Fruit fly (Drosophila melanogaster) whole organism, embryonic: ENCODE data around the gene moon.

Experiments
- ATbp ChIP-seq: fragments of 200-800 bp; sonication (Bioruptor generic); optimal IDR thresholded peaks from 2 replicates; lab custom pipeline; 2017; ENCODE audit warnings: missing biosample characterization, mild to moderate bottlenecking, missing genetic modification characterization, missing genetic modification reagents
- Atf3 ChIP-seq: fragments of 200-800 bp; sonication (Bioruptor generic); optimal IDR thresholded peaks from 3 replicates; lab custom pipeline; 2016; ENCODE audit warnings: missing biosample characterization, missing genetic modification characterization
- BEAF-32 ChIP-seq: fragments of 200-800 bp; sonication (Bioruptor generic); optimal IDR thresholded peaks from 3 replicates; lab custom pipeline; 2017; ENCODE audit warnings: missing biosample characterization, missing genetic modification characterization, mild to moderate bottlenecking, moderate library complexity, missing genetic modification reagents
- Bdp1 ChIP-seq: fragments of 200-800 bp; sonication (Bioruptor generic); optimal IDR thresholded peaks from 3 replicates; lab custom pipeline; 2016; ENCODE audit warnings: missing biosample characterization, missing genetic modification characterization
- CG10431 ChIP-seq: fragments of 200-800 bp; sonication (Bioruptor generic); optimal IDR thresholded peaks from 3 replicates; lab custom pipeline; 2018; ENCODE audit warnings: missing biosample characterization, mild to moderate bottlenecking, missing genetic modification characterization
- CG11504 ChIP-seq: fragments of 200-800 bp; sonication (Bioruptor generic); optimal IDR thresholded peaks from 3 replicates; lab custom pipeline; 2019; ENCODE audit warnings: missing biosample characterization, mild to moderate bottlenecking, missing genetic modification characterization, moderate library complexity
- CG12104 ChIP-seq: fragments of 200-800 bp; sonication (Bioruptor generic); optimal IDR thresholded peaks from 3 replicates; lab custom pipeline; 2016; ENCODE audit warnings: missing biosample characterization, missing genetic modification characterization
- CG13123 ChIP-seq: fragments of 200-800 bp; sonication (Bioruptor generic); optimal IDR thresholded peaks from 2 replicates; lab custom pipeline; 2016; ENCODE audit warnings: missing biosample characterization, missing genetic modification characterization
- CG13894 ChIP-seq: fragments of 200-800 bp; sonication (Bioruptor generic); optimal IDR thresholded peaks from 3 replicates; lab custom pipeline; 2018; ENCODE audit warnings: missing biosample characterization, mild to moderate bottlenecking, missing genetic modification characterization, moderate library complexity
- CG14050 ChIP-seq: fragments of 200-800 bp; sonication (Bioruptor generic); IDR thresholded peaks from 3 replicates; pipeline ENCODE4 v1.3.6; 2022; ENCODE audit warnings: missing biosample characterization, missing genetic modification characterization
- CG14441 ChIP-seq: fragments of 200-800 bp; sonication (Bioruptor generic); IDR thresholded peaks from 2 replicates; pipeline ENCODE4 v1.3.6; 2022; ENCODE audit warnings: missing biosample characterization, missing genetic modification characterization
- CG14710 ChIP-seq: fragments of 200-800 bp; sonication (Bioruptor generic); optimal IDR thresholded peaks from 3 replicates; lab custom pipeline; 2019; ENCODE audit warnings: missing biosample characterization, mild to moderate bottlenecking, missing genetic modification characterization, moderate library complexity
- CG14965 ChIP-seq: fragments of 200-800 bp; sonication (Bioruptor generic); optimal IDR thresholded peaks from 2 replicates; lab custom pipeline; 2016; ENCODE audit warnings: missing biosample characterization, missing genetic modification characterization, borderline replicate concordance
- CG15696 ChIP-seq: fragments of 200-800 bp; sonication (Bioruptor generic); optimal IDR thresholded peaks from 2 replicates; lab custom pipeline; 2019; ENCODE audit warnings: missing biosample characterization, mild to moderate bottlenecking, missing genetic modification characterization, moderate library complexity
- CG17361 ChIP-seq: fragments of 200-800 bp; sonication (Bioruptor generic); IDR thresholded peaks from 3 replicates; pipeline ENCODE4 v1.3.6; 2022; ENCODE audit warnings: missing biosample characterization, missing genetic modification characterization
- CG31441 ChIP-seq: fragments of 200-800 bp; sonication (Bioruptor generic); IDR thresholded peaks from 2 replicates; pipeline ENCODE4 v1.3.6; 2022; ENCODE audit warnings: missing biosample characterization, missing genetic modification characterization
- CG4328 ChIP-seq: fragments of 200-800 bp; sonication (Bioruptor generic); optimal IDR thresholded peaks from 3 replicates; lab custom pipeline; 2017; ENCODE audit warnings: missing biosample characterization, missing genetic modification reagents, missing genetic modification characterization
- CG5245 ChIP-seq: fragments of 200-800 bp; sonication (Bioruptor generic); optimal IDR thresholded peaks from 3 replicates; lab custom pipeline; 2016; ENCODE audit warnings: missing biosample characterization, missing genetic modification characterization
- CG6765 ChIP-seq: fragments of 200-800 bp; sonication (Bioruptor generic); optimal IDR thresholded peaks from 3 replicates; lab custom pipeline; 2017; ENCODE audit warnings: missing biosample characterization, mild to moderate bottlenecking, missing genetic modification characterization
- CG7928 ChIP-seq: fragments of 200-800 bp; sonication (Bioruptor generic); optimal IDR thresholded peaks from 2 replicates; lab custom pipeline; 2017; ENCODE audit warnings: missing biosample characterization, mild to moderate bottlenecking, missing genetic modification characterization
- CG8089 ChIP-seq: fragments of 200-800 bp; sonication (Bioruptor generic); optimal IDR thresholded peaks from 3 replicates; lab custom pipeline; 2016; ENCODE audit warnings: missing biosample characterization, missing genetic modification characterization
- CG9215 ChIP-seq: fragments of 200-800 bp; sonication (Bioruptor generic); IDR thresholded peaks from 2 replicates; pipeline ENCODE4 v1.3.6; 2022; ENCODE audit warnings: missing biosample characterization, missing genetic modification characterization
- Chrac-16 ChIP-seq: fragments of 200-800 bp; sonication (Bioruptor generic); optimal IDR thresholded peaks from 3 replicates; lab custom pipeline; 2016; ENCODE audit warnings: missing biosample characterization, missing genetic modification characterization
- D ChIP-seq, 2 experiments: fragments of 200-800 bp in 1 of 2; fragments of >200 bp in 1 of 2; sonication (Bioruptor generic) in 1 of 2; optimal IDR thresholded peaks; 2 replicates in 1 of 2; 3 replicates in 1 of 2; lab custom pipeline; 2017; ENCODE audit warnings: mild to moderate bottlenecking in 1 of 2, missing biosample characterization in 1 of 2, missing genetic modification characterization in 1 of 2, missing genetic modification reagents in 1 of 2
- Hey ChIP-seq: fragments of 200-800 bp; sonication (Bioruptor generic); optimal IDR thresholded peaks from 3 replicates; lab custom pipeline; 2018; ENCODE audit warnings: missing biosample characterization, mild to moderate bottlenecking, missing genetic modification characterization
- Hsf ChIP-seq: fragments of 200-800 bp; sonication (Bioruptor generic); optimal IDR thresholded peaks from 3 replicates; lab custom pipeline; 2016; ENCODE audit warnings: missing biosample characterization, missing genetic modification characterization
- Nf-YB ChIP-seq: fragments of 200-800 bp; sonication (Bioruptor generic); optimal IDR thresholded peaks from 3 replicates; lab custom pipeline; 2019; ENCODE audit warnings: missing biosample characterization, mild to moderate bottlenecking, missing genetic modification characterization, moderate library complexity
- Sry-β ChIP-seq: fragments of 200-800 bp; sonication (Bioruptor generic); optimal IDR thresholded peaks from 2 replicates; lab custom pipeline; 2018; ENCODE audit warnings: missing biosample characterization, mild to moderate bottlenecking, missing genetic modification characterization, moderate library complexity
- Tbp ChIP-seq: fragments of >200 bp; optimal IDR thresholded peaks from 2 replicates; lab custom pipeline; 2018; ENCODE audit warnings: missing biosample characterization, missing genetic modification characterization
- abd-A ChIP-seq: fragments of 200-800 bp; sonication (Bioruptor generic); optimal IDR thresholded peaks from 3 replicates; lab custom pipeline; 2019; ENCODE audit warnings: missing biosample characterization, mild to moderate bottlenecking, missing genetic modification characterization, moderate library complexity
- aop ChIP-seq: fragments of 200-800 bp; sonication (Bioruptor generic); IDR thresholded peaks from 2 replicates; pipeline ENCODE4 v1.3.6; 2022; ENCODE audit warnings: missing biosample characterization, missing genetic modification characterization
- bbx ChIP-seq: fragments of 200-800 bp; sonication (Bioruptor generic); IDR thresholded peaks from 2 replicates; pipeline ENCODE4 v1.3.6; 2022; ENCODE audit warnings: missing biosample characterization, missing genetic modification characterization; ENCODE audit not compliant: partially characterized antibody
- bcd ChIP-seq: fragments of 200-800 bp; sonication (Bioruptor generic); optimal IDR thresholded peaks from 2 replicates; lab custom pipeline; 2017; ENCODE audit warnings: missing biosample characterization, mild to moderate bottlenecking, missing genetic modification characterization
- chn ChIP-seq: fragments of 200-800 bp; sonication (Bioruptor generic); optimal IDR thresholded peaks from 2 replicates; lab custom pipeline; 2016; ENCODE audit warnings: missing biosample characterization, missing genetic modification characterization
- crol ChIP-seq: fragments of 200-800 bp; sonication (Bioruptor generic); IDR thresholded peaks from 2 replicates; pipeline ENCODE4 v1.3.6; 2022; ENCODE audit warnings: missing biosample characterization, missing genetic modification characterization
- dpn ChIP-seq, 2 experiments: fragments of 200-800 bp; sonication (Bioruptor generic); optimal IDR thresholded peaks; 3 replicates each; lab custom pipeline; 2016; ENCODE audit warnings: missing biosample characterization in 2 of 2, missing genetic modification characterization in 2 of 2
- grn ChIP-seq: fragments of 200-800 bp; sonication (Bioruptor generic); optimal IDR thresholded peaks from 3 replicates; lab custom pipeline; 2017; ENCODE audit warnings: missing biosample characterization, missing genetic modification characterization
- kni ChIP-seq: fragments of 200-800 bp; sonication (Bioruptor generic); optimal IDR thresholded peaks from 3 replicates; lab custom pipeline; 2017; ENCODE audit warnings: mild to moderate bottlenecking, missing biosample characterization, missing genetic modification reagents, missing genetic modification characterization
- lbe ChIP-seq: fragments of 200-800 bp; sonication (Bioruptor generic); optimal IDR thresholded peaks from 2 replicates; lab custom pipeline; 2016; ENCODE audit warnings: missing biosample characterization, mild to moderate bottlenecking, missing genetic modification characterization
- mam ChIP-seq: fragments of 200-800 bp; sonication (Bioruptor generic); optimal IDR thresholded peaks from 3 replicates; lab custom pipeline; 2016; ENCODE audit warnings: missing biosample characterization, missing genetic modification characterization
- ranshi ChIP-seq: fragments of 200-800 bp; sonication (Bioruptor generic); IDR thresholded peaks from 2 replicates; pipeline ENCODE4 v1.3.6; 2022; ENCODE audit warnings: missing biosample characterization, missing genetic modification characterization
- scrt ChIP-seq: fragments of 200-800 bp; sonication (Bioruptor generic); optimal IDR thresholded peaks from 2 replicates; lab custom pipeline; 2018; ENCODE audit warnings: missing biosample characterization, mild to moderate bottlenecking, missing genetic modification characterization, moderate library complexity
- sisA ChIP-seq: fragments of 200-800 bp; sonication (Bioruptor generic); IDR thresholded peaks from 2 replicates; pipeline ENCODE4 v1.3.6; 2022; ENCODE audit warnings: missing biosample characterization, missing genetic modification characterization
- slou ChIP-seq: fragments of 200-800 bp; sonication (Bioruptor generic); optimal IDR thresholded peaks from 3 replicates; lab custom pipeline; 2016; ENCODE audit warnings: missing biosample characterization, missing genetic modification characterization
- ssp ChIP-seq: fragments of 200-800 bp; sonication (Bioruptor generic); IDR thresholded peaks from 2 replicates; pipeline ENCODE4 v1.3.6; 2022; ENCODE audit warnings: missing biosample characterization, missing genetic modification characterization
- sug ChIP-seq: fragments of 200-800 bp; optimal IDR thresholded peaks from 2 replicates; lab custom pipeline; 2019; ENCODE audit warnings: missing biosample characterization, mild to moderate bottlenecking, missing genetic modification characterization, moderate library complexity
- twi ChIP-seq: fragments of 200-800 bp; optimal IDR thresholded peaks from 2 replicates; lab custom pipeline; 2019; ENCODE audit warnings: missing biosample characterization, mild to moderate bottlenecking, missing genetic modification characterization, moderate library complexity
- vfl ChIP-seq: fragments of 200-800 bp; sonication (Bioruptor generic); optimal IDR thresholded peaks from 2 replicates; lab custom pipeline; 2016; ENCODE audit warnings: missing biosample characterization, missing genetic modification characterization
- zen ChIP-seq: fragments of 200-800 bp; sonication (Bioruptor generic); optimal IDR thresholded peaks from 3 replicates; lab custom pipeline; 2018; ENCODE audit warnings: missing biosample characterization, mild to moderate bottlenecking, missing genetic modification characterization, moderate library complexity
- zf30C ChIP-seq: fragments of 200-800 bp; sonication (Bioruptor generic); optimal IDR thresholded peaks from 3 replicates; lab custom pipeline; 2018; ENCODE audit warnings: missing biosample characterization, mild to moderate bottlenecking, missing genetic modification characterization

The moon gene

DNA sequence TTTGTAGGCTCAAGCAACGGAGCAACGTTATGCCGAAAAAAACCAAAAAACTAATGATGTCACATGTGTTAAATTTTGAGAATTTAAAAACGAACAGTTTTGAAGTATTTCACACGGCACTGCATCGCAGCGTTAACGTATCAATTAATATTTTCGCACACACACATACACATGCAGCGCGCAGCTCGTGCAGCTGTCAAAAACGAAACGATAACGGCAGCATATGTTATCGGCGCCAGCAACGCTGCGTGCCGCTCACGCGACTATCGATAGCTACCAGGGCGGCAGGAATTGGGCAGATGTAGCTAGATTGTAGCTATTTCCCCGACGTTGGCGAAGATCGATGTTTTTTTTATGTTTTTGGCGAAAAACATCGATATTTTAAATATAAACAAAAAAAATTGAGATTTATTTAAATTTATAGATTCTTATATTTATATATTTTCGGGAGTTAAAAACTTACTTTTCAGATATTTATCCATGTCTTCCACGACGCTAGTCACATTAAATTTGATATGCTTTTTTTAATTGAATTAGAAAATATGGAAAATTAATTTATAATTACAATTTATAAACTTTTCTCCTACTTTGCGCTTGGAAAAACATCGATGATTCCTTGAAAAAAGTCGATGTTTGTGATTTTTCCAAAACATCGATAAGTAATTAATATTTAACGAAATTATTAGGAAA, 43.6 kb downstream of the moon start, which contains the start of gene Usp7 (continued):
- TF ChIP-seq slou (no peak), CG12104 (no peak), Tbp (GFP tag; lab: Kevin White, UChicago) (no peak), BEAF-32 (GFP tag; lab: Kevin White, UChicago) (peak; percentile 91), CG7928 (GFP tag; lab: Kevin White, UChicago) (peak; percentile 86), CG17361 (no peak; the same call in 2 of the 3 replicates), bcd (GFP tag; lab: Kevin White, UChicago) (no peak), zen (tag; lab: Kevin White, UChicago) (peak; percentile 50), lbe (GFP tag; lab: Kevin White, UChicago) (no peak), twi (tag; lab: Kevin White, UChicago) (peak; percentile 30), CG4328 (GFP tag; lab: Kevin White, UChicago) (no peak), Bdp1 (GFP tag; lab: Kevin White, UChicago) (no peak), CG14965 (GFP tag; lab: Kevin White, UChicago) (no peak), vfl (GFP tag; lab: Kevin White, UChicago) (no peak), abd-A (tag; lab: Kevin White, UChicago) (no peak), CG8089 (GFP tag; lab: Kevin White, UChicago) (no peak), zf30C (GFP tag; lab: Kevin White, UChicago) (no peak), ATbp (GFP tag; lab: Kevin White, UChicago) (no peak), Sry-β (peak; percentile 84), chn (GFP tag; lab: Kevin White, UChicago) (no peak), D (optimal IDR thresholded peaks at IDR 0.05; lab: Kevin White, UChicago) (no peak), D (GFP tag; optimal IDR thresholded peaks at IDR 0.05; lab: Kevin White, UChicago) (no peak), CG15696 (tag; lab: Kevin White, UChicago) (no peak), Hsf (GFP tag; lab: Kevin White, UChicago) (peak; percentile 1), CG14441 (no peak), Chrac-16 (peak; percentile 41), CG5245 (no peak), CG14710 (tag; lab: Kevin White, UChicago) (peak; percentile 56), mam (GFP tag; lab: Kevin White, UChicago) (peak; percentile 12), CG13894 (tag; lab: Kevin White, UChicago) (no peak), scrt (GFP tag; lab: Kevin White, UChicago) (no peak), bbx (peak; percentile 97), ssp (GFP tag; lab: Robert Waterston, UW) (peak; percentile 94), ranshi (GFP tag; lab: Robert Waterston, UW) (no peak), sisA (no peak), CG13123 (no peak), Hey (tag; lab: Kevin White, UChicago) (no peak), grn (no peak), CG31441 (GFP tag; lab: Robert Waterston, UW) (no peak; the same call in 1 of the 2 replicates), CG6765 (GFP tag; lab: Kevin White, UChicago) (no peak), CG11504 (tag; lab: Kevin White, UChicago) (no peak), Nf-YB (GFP tag; lab: Kevin White, UChicago) (no peak), sug (tag; lab: Kevin White, UChicago) (peak; percentile 13), CG10431 (no peak), CG14050 (GFP tag; lab: Robert Waterston, UW) (no peak), Atf3 (no peak), aop (GFP tag; lab: Robert Waterston, UW) (no peak), CG9215 (GFP tag; lab: Robert Waterston, UW) (no peak), crol (GFP tag; lab: Robert Waterston, UW) (no peak), kni (GFP tag; lab: Kevin White, UChicago) (no peak), dpn (GFP tag; optimal IDR thresholded peaks at IDR 0.05; lab: Kevin White, UChicago) (peak in 1 of 2 experiments; percentile 35)
